Worm (Caenorhabditis elegans): ENCODE results near the gene clec-189.

The clec-189 gene

ce11 chrIV:15165602-15166001, 45.0 kb downstream of the clec-189 start:
- no peak for TF ChIP-seq unc-62 (GFP tag; optimal IDR thresholded peaks at IDR 0.05)

- TF ChIP-seq unc-62 (GFP tag; optimal IDR thresholded peaks at IDR 0.05), result no peak
Measured at ce11 chrIV:15168442-15168841, 47.8 kb downstream of the clec-189 start.
